Worm (Caenorhabditis elegans) whole organism, young adult: ENCODE data around the gene rpl-22.
A peak's percentile ranks its signal among the peaks of the same experiment; 100 is the strongest.

ENCODE experiments used
- B0261.1 ChIP-seq: sonication (generic microtip); optimal IDR thresholded peaks from 2 replicates; lab custom pipeline; 2016; ENCODE audit warnings: mild to moderate bottlenecking, missing genetic modification characterization, moderate library complexity, missing compliant biosample characterization
- F10E7.11 ChIP-seq: sonication (generic microtip); optimal IDR thresholded peaks from 2 replicates; lab custom pipeline; 2017; ENCODE audit warnings: mild to moderate bottlenecking, missing genetic modification characterization, moderate library complexity, missing compliant biosample characterization
- F23B12.7 ChIP-seq: sonication (generic microtip); optimal IDR thresholded peaks from 2 replicates; lab custom pipeline; 2017; ENCODE audit warnings: missing genetic modification characterization, mild to moderate bottlenecking, missing compliant biosample characterization, antibody characterized with exemption, moderate library complexity; ENCODE audit not compliant: insufficient read depth
- F33H1.4 ChIP-seq: fragments of 200-800 bp; sonication (Bioruptor generic); IDR thresholded peaks from 2 replicates; pipeline ENCODE4 v1.3.6; 2022; ENCODE audit warnings: missing genetic modification reagents, missing genetic modification characterization, missing compliant biosample characterization
- F37B4.10 ChIP-seq: fragments of 200-800 bp; sonication (Bioruptor generic); IDR thresholded peaks from 2 replicates; pipeline ENCODE4 v1.3.6; 2022; ENCODE audit warnings: missing genetic modification characterization, missing compliant biosample characterization
- F52B5.7 ChIP-seq: sonication (generic microtip); optimal IDR thresholded peaks from 2 replicates; lab custom pipeline; 2016; ENCODE audit warnings: mild to moderate bottlenecking, missing genetic modification characterization, missing compliant biosample characterization
- F55B11.4 ChIP-seq: sonication (generic microtip); optimal IDR thresholded peaks from 2 replicates; lab custom pipeline; 2016; ENCODE audit warnings: missing compliant biosample characterization, missing genetic modification characterization, borderline replicate concordance; ENCODE audit not compliant: insufficient read depth
- F57A8.1 ChIP-seq: fragments of 200-800 bp; sonication (Bioruptor generic); optimal IDR thresholded peaks from 2 replicates; lab custom pipeline; 2018; ENCODE audit warnings: mild to moderate bottlenecking, missing genetic modification characterization, moderate library complexity, missing compliant biosample characterization
- K11D2.4 ChIP-seq: fragments of 200-800 bp; sonication (Bioruptor generic); IDR thresholded peaks from 2 replicates; pipeline ENCODE4 v1.3.6; 2022; ENCODE audit warnings: missing genetic modification reagents, missing genetic modification characterization, missing compliant biosample characterization
- Y53F4B.3 ChIP-seq: fragments of 200-800 bp; sonication (Bioruptor generic); IDR thresholded peaks from 2 replicates; pipeline ENCODE4 v1.3.6; 2022; ENCODE audit warnings: missing genetic modification reagents, missing genetic modification characterization, missing compliant biosample characterization
- Y79H2A.3 ChIP-seq: fragments of 200-800 bp; sonication (Bioruptor generic); conservative IDR thresholded peaks from 2 replicates; pipeline ENCODE4 v1.3.6; 2022; ENCODE audit warnings: missing genetic modification reagents, missing genetic modification characterization, missing compliant biosample characterization
- akir-1 ChIP-seq: fragments of 200-800 bp; sonication (Bioruptor generic); optimal IDR thresholded peaks from 2 replicates; lab custom pipeline; 2018; ENCODE audit warnings: mild to moderate bottlenecking, missing genetic modification characterization, moderate library complexity, missing compliant biosample characterization
- athp-1 ChIP-seq: sonication (generic microtip); optimal IDR thresholded peaks from 2 replicates; lab custom pipeline; 2017; ENCODE audit warnings: mild to moderate bottlenecking, missing genetic modification characterization, missing compliant biosample characterization
- cebp-1 ChIP-seq, 2 experiments: fragments of 200-800 bp in 1 of 2; sonication (Bioruptor generic) in 1 of 2; sonication (generic microtip) in 1 of 2; IDR thresholded peaks in 1 of 2; optimal IDR thresholded peaks in 1 of 2; 2 replicates each; pipeline versions ENCODE4 v1.3.6 to Lab custom; 2017 to 2022; ENCODE audit warnings: missing compliant biosample characterization in 2 of 2, missing genetic modification characterization in 2 of 2, mild to moderate bottlenecking in 1 of 2, missing genetic modification reagents in 1 of 2, moderate library complexity in 1 of 2
- ceh-100 ChIP-seq: fragments of 200-800 bp; sonication (Bioruptor generic); IDR thresholded peaks from 2 replicates; pipeline ENCODE4 v1.3.6; 2022; ENCODE audit warnings: missing genetic modification reagents, missing genetic modification characterization, missing compliant biosample characterization
- ceh-27 ChIP-seq: fragments of 200-800 bp; sonication (Bioruptor generic); optimal IDR thresholded peaks from 2 replicates; lab custom pipeline; 2018; ENCODE audit warnings: mild to moderate bottlenecking, missing genetic modification characterization, moderate library complexity, missing compliant biosample characterization
- ceh-58 ChIP-seq: fragments of 200-800 bp; sonication (Bioruptor generic); IDR thresholded peaks from 2 replicates; pipeline ENCODE4 v1.3.6; 2022; ENCODE audit warnings: missing genetic modification characterization, missing compliant biosample characterization
- ceh-79 ChIP-seq: sonication (generic microtip); optimal IDR thresholded peaks from 2 replicates; lab custom pipeline; 2017; ENCODE audit warnings: mild to moderate bottlenecking, missing genetic modification characterization, missing compliant biosample characterization
- ceh-91 ChIP-seq: fragments of 200-800 bp; sonication (Bioruptor generic); IDR thresholded peaks from 2 replicates; pipeline ENCODE4 v1.3.6; 2022; ENCODE audit warnings: missing genetic modification reagents, missing genetic modification characterization, missing compliant biosample characterization
- chd-7 ChIP-seq: sonication (generic microtip); optimal IDR thresholded peaks from 2 replicates; lab custom pipeline; 2016; ENCODE audit warnings: mild to moderate bottlenecking, missing genetic modification characterization, moderate library complexity, missing compliant biosample characterization
- dpff-1 ChIP-seq: sonication (generic microtip); optimal IDR thresholded peaks from 2 replicates; lab custom pipeline; 2017; ENCODE audit warnings: mild to moderate bottlenecking, missing genetic modification characterization, missing compliant biosample characterization
- dpl-1 ChIP-seq: fragments of 150-350 bp; optimal IDR thresholded peaks from 2 replicates; lab custom pipeline; 2014; ENCODE audit warnings: missing biosample characterization, missing genetic modification reagents, missing genetic modification characterization
- efl-1 ChIP-seq: fragments of 150-350 bp; optimal IDR thresholded peaks from 2 replicates; lab custom pipeline; 2014; ENCODE audit warnings: missing biosample characterization, missing genetic modification reagents, missing genetic modification characterization
- egrh-3 ChIP-seq: fragments of 200-800 bp; sonication (Bioruptor generic); IDR thresholded peaks from 2 replicates; pipeline ENCODE4 v1.3.6; 2022; ENCODE audit warnings: missing genetic modification reagents, missing genetic modification characterization, missing compliant biosample characterization
- him-1 ChIP-seq: sonication (generic microtip); optimal IDR thresholded peaks from 2 replicates; lab custom pipeline; 2016; ENCODE audit warnings: missing genotype, missing genetic modification reagents, missing genetic modification characterization, missing compliant biosample characterization
- hsf-1 ChIP-seq: fragments of 200-800 bp; sonication (Bioruptor generic); IDR thresholded peaks from 2 replicates; pipeline ENCODE4 v1.3.6; 2022; ENCODE audit warnings: missing genetic modification reagents, missing genetic modification characterization, missing compliant biosample characterization
- lag-1 ChIP-seq: fragments of 200-800 bp; sonication (Bioruptor generic); IDR thresholded peaks from 2 replicates; pipeline ENCODE4 v1.3.6; 2022; ENCODE audit warnings: missing genetic modification reagents, missing genetic modification characterization, missing compliant biosample characterization
- lin-26 ChIP-seq: fragments of 200-800 bp; sonication (Bioruptor generic); IDR thresholded peaks from 2 replicates; pipeline ENCODE4 v1.3.6; 2022; ENCODE audit warnings: missing genetic modification reagents, missing genetic modification characterization, missing compliant biosample characterization
- lin-35 ChIP-seq, 3 experiments: fragments of 150-350 bp in 2 of 3; sonication (generic microtip) in 1 of 3; optimal IDR thresholded peaks; 2 replicates each; lab custom pipeline; 2014 to 2018; ENCODE audit warnings: missing biosample characterization in 3 of 3, missing genetic modification characterization in 3 of 3, missing genetic modification reagents in 3 of 3
- lin-40 ChIP-seq: sonication (generic microtip); optimal IDR thresholded peaks from 2 replicates; lab custom pipeline; 2016; ENCODE audit warnings: missing genetic modification characterization, mild to moderate bottlenecking, missing compliant biosample characterization, missing genotype, missing genetic modification reagents
- lsy-27 ChIP-seq: sonication (generic microtip); optimal IDR thresholded peaks from 2 replicates; lab custom pipeline; 2017; ENCODE audit warnings: missing genetic modification characterization, mild to moderate bottlenecking, missing compliant biosample characterization, antibody characterized with exemption, missing genotype, borderline replicate concordance; ENCODE audit not compliant: insufficient read depth
- madf-10 ChIP-seq: sonication (generic microtip); optimal IDR thresholded peaks from 2 replicates; lab custom pipeline; 2016; ENCODE audit warnings: mild to moderate bottlenecking, missing genetic modification characterization, missing compliant biosample characterization
- madf-3 ChIP-seq: fragments of 200-800 bp; sonication (Bioruptor generic); IDR thresholded peaks from 2 replicates; pipeline ENCODE4 v1.3.6; 2022; ENCODE audit warnings: missing genetic modification reagents, missing genetic modification characterization, missing compliant biosample characterization
- madf-6 ChIP-seq: fragments of 200-800 bp; sonication (Bioruptor generic); IDR thresholded peaks from 2 replicates; pipeline ENCODE4 v1.3.6; 2022; ENCODE audit warnings: missing genetic modification reagents, missing genetic modification characterization, missing compliant biosample characterization
- madf-8 ChIP-seq: fragments of 200-800 bp; sonication (Bioruptor generic); conservative IDR thresholded peaks from 2 replicates; pipeline ENCODE4 v1.3.6; 2022; ENCODE audit warnings: missing genetic modification reagents, missing genetic modification characterization, missing compliant biosample characterization
- nfya-2 ChIP-seq: fragments of 200-800 bp; sonication (Bioruptor generic); IDR thresholded peaks from 2 replicates; pipeline ENCODE4 v1.3.6; 2022; ENCODE audit warnings: missing genetic modification reagents, missing genetic modification characterization, missing compliant biosample characterization
- nhr-27 ChIP-seq: fragments of 200-800 bp; sonication (Bioruptor generic); optimal IDR thresholded peaks from 2 replicates; lab custom pipeline; 2018; ENCODE audit warnings: mild to moderate bottlenecking, missing genetic modification characterization, moderate library complexity, missing compliant biosample characterization
- nhr-90 ChIP-seq: sonication (generic microtip); optimal IDR thresholded peaks from 2 replicates; lab custom pipeline; 2016; ENCODE audit warnings: missing genotype, mild to moderate bottlenecking, missing genetic modification characterization, missing compliant biosample characterization
- snpc-1.1 ChIP-seq: sonication (generic microtip); optimal IDR thresholded peaks from 2 replicates; lab custom pipeline; 2017; ENCODE audit warnings: missing genetic modification characterization, mild to moderate bottlenecking, missing compliant biosample characterization, antibody characterized with exemption, moderate library complexity, missing genotype, missing genetic modification reagents; ENCODE audit not compliant: insufficient read depth
- somi-1 ChIP-seq: fragments of 200-800 bp; sonication (Bioruptor generic); optimal IDR thresholded peaks from 2 replicates; lab custom pipeline; 2018; ENCODE audit warnings: mild to moderate bottlenecking, missing genetic modification characterization, missing compliant biosample characterization
- sptf-2 ChIP-seq: fragments of 200-800 bp; sonication (Bioruptor generic); optimal IDR thresholded peaks from 2 replicates; lab custom pipeline; 2018; ENCODE audit warnings: mild to moderate bottlenecking, missing genetic modification characterization, missing compliant biosample characterization
- tbp1 ChIP-seq: fragments of 200-800 bp; sonication (Bioruptor generic); optimal IDR thresholded peaks from 2 replicates; lab custom pipeline; 2018; ENCODE audit warnings: mild to moderate bottlenecking, missing genetic modification characterization, missing compliant biosample characterization
- tbx-9 ChIP-seq: sonication (generic microtip); optimal IDR thresholded peaks from 2 replicates; lab custom pipeline; 2016; ENCODE audit warnings: borderline replicate concordance, missing genetic modification characterization, inconsistent platforms, missing compliant biosample characterization
- tlf-1 ChIP-seq: fragments of 200-800 bp; sonication (Bioruptor generic); optimal IDR thresholded peaks from 2 replicates; lab custom pipeline; 2018; ENCODE audit warnings: mild to moderate bottlenecking, missing genetic modification characterization, missing compliant biosample characterization
- unc-130 ChIP-seq: sonication (generic microtip); optimal IDR thresholded peaks from 2 replicates; lab custom pipeline; 2016; ENCODE audit warnings: missing genetic modification reagents, missing genetic modification characterization, missing compliant biosample characterization
- unc-62 ChIP-seq: fragments of 150-350 bp; optimal IDR thresholded peaks from 2 replicates; lab custom pipeline; 2014; ENCODE audit warnings: missing biosample characterization, missing genetic modification reagents, missing genetic modification characterization
- zfh-2 ChIP-seq: fragments of 200-800 bp; sonication (Bioruptor generic); conservative IDR thresholded peaks from 2 replicates; pipeline ENCODE4 v1.3.6; 2022; ENCODE audit warnings: missing genetic modification reagents, missing genetic modification characterization, missing compliant biosample characterization
- ztf-3 ChIP-seq: fragments of 200-800 bp; sonication (Bioruptor generic); optimal IDR thresholded peaks from 2 replicates; lab custom pipeline; 2018; ENCODE audit warnings: mild to moderate bottlenecking, missing genetic modification characterization, missing compliant biosample characterization

rpl-22 gene

ce11 chrII:5057315-5057714, 1.9 kb downstream of the rpl-22 start (continued):
- TF ChIP-seq F52B5.7 (tag; lab: Kevin White, UChicago) = no peak
- TF ChIP-seq F57A8.1 (GFP tag; lab: Kevin White, UChicago) = no peak
- 0 out of 2 replicates have a peak, but pooled peaks have one; percentile 72 for TF ChIP-seq F37B4.10 (GFP tag; lab: Robert Waterston, UW)
- TF ChIP-seq lin-40 (tag; lab: Kevin White, UChicago) = no peak
- TF ChIP-seq somi-1 (GFP tag; lab: Kevin White, UChicago) = no peak
- TF ChIP-seq ceh-58 (GFP tag; lab: Robert Waterston, UW) = no peak
- TF ChIP-seq ceh-91 = peak; percentile 55; the same call in 1 of the 2 replicates
- no peak for TF ChIP-seq zfh-2 (GFP tag; lab: Robert Waterston, UW)
- TF ChIP-seq nfya-2 = no peak
- TF ChIP-seq tbx-9 (tag; lab: Kevin White, UChicago) = no peak
- peak; percentile 19 for TF ChIP-seq ceh-79
- peak in 1 of 3 experiments; percentile 32 for TF ChIP-seq lin-35 (GFP tag; optimal IDR thresholded peaks at IDR 0.05; lab: Kevin White, UChicago)
- peak; percentile 41 for TF ChIP-seq madf-8
- TF ChIP-seq sptf-2 (GFP tag; lab: Kevin White, UChicago) = no peak
- no peak for TF ChIP-seq athp-1 (tag; lab: Kevin White, UChicago)
- TF ChIP-seq unc-130 (GFP tag; lab: Kevin White, UChicago) = no peak
- TF ChIP-seq K11D2.4 (GFP tag; lab: Robert Waterston, UW) = peak; percentile 67
- TF ChIP-seq him-1 (tag; lab: Kevin White, UChicago) = peak; percentile 91
- peak; percentile 99 for TF ChIP-seq tbp1 (GFP tag; lab: Kevin White, UChicago)
- peak; percentile 30 for TF ChIP-seq ceh-27 (GFP tag; lab: Kevin White, UChicago)
- TF ChIP-seq madf-3 (GFP tag; lab: Robert Waterston, UW) = peak; percentile 73
- TF ChIP-seq F33H1.4 (GFP tag; lab: Robert Waterston, UW) = peak; percentile 72
- TF ChIP-seq egrh-3 (GFP tag; lab: Robert Waterston, UW) = no peak
- peak; percentile 85 for TF ChIP-seq madf-6 (GFP tag; lab: Robert Waterston, UW)
- peak; percentile 40 for TF ChIP-seq madf-10
- TF ChIP-seq dpff-1 (tag; lab: Kevin White, UChicago) = no peak
- TF ChIP-seq B0261.1 (tag; lab: Kevin White, UChicago) = peak; percentile 92
- no peak for TF ChIP-seq efl-1 (GFP tag; lab: Kevin White, UChicago)
- peak; percentile 31 for TF ChIP-seq chd-7 (tag; lab: Kevin White, UChicago)
- no peak for TF ChIP-seq nhr-27
- peak; percentile 61; the same call in 1 of the 2 replicates for TF ChIP-seq lin-26 (GFP tag; lab: Robert Waterston, UW)
- no peak for TF ChIP-seq Y79H2A.3 (GFP tag; lab: Robert Waterston, UW)
- peak; percentile 43 for TF ChIP-seq tlf-1
- no peak for TF ChIP-seq F10E7.11 (tag; lab: Kevin White, UChicago)
- no peak for TF ChIP-seq dpl-1 (GFP tag; lab: Kevin White, UChicago)
- TF ChIP-seq F55B11.4 (tag; lab: Kevin White, UChicago) = no peak
- TF ChIP-seq lag-1 (GFP tag; lab: Robert Waterston, UW) = no peak
- TF ChIP-seq ztf-3 (GFP tag; lab: Kevin White, UChicago) = no peak
- no peak for TF ChIP-seq akir-1 (GFP tag; lab: Kevin White, UChicago)
- TF ChIP-seq ceh-100 = peak; percentile 86
- peak; percentile 72 for TF ChIP-seq hsf-1 (GFP tag; lab: Robert Waterston, UW)
- no peak for TF ChIP-seq cebp-1 (GFP tag; IDR thresholded peaks at IDR 0.05; lab: Robert Waterston, UW)
- TF ChIP-seq cebp-1 (tag; optimal IDR thresholded peaks at IDR 0.05; lab: Kevin White, UChicago) = peak; percentile 53
- TF ChIP-seq lsy-27 = no peak
- TF ChIP-seq nhr-90 (tag; lab: Kevin White, UChicago) = peak; percentile 4
- no peak for TF ChIP-seq Y53F4B.3 (GFP tag; lab: Robert Waterston, UW)
- TF ChIP-seq unc-62 (GFP tag; lab: Kevin White, UChicago) = no peak
- peak; percentile 35 for TF ChIP-seq F23B12.7 (tag; lab: Kevin White, UChicago)
- TF ChIP-seq snpc-1.1 (tag; lab: Kevin White, UChicago) = peak; percentile 97
